Worm (Caenorhabditis elegans): Measurements from ENCODE around the gene F20D6.8.

- TF ChIP-seq snpc-1.2 (GFP tag; IDR thresholded peaks at IDR 0.05): no peak
- TF ChIP-seq nhr-11 (tag; optimal IDR thresholded peaks at IDR 0.05): no peak
- no peak for TF ChIP-seq lin-39 (tag; optimal IDR thresholded peaks at IDR 0.05)
- TF ChIP-seq lim-7 (GFP tag; IDR thresholded peaks at IDR 0.05): no peak
- no peak for TF ChIP-seq tag-97 (GFP tag; IDR thresholded peaks at IDR 0.05)
Observed at ce11 chrV:8123384-8123783, 44.7 kb downstream of the F20D6.8 start, which contains the start of gene D1014.5.

Measured in whole organism, L4 larva.